Fruit fly (Drosophila melanogaster) whole organism: Measurements from ENCODE around the gene tim.

Experiments
- CG8478 ChIP-seq: fragments of >200 bp; optimal IDR thresholded peaks from 2 replicates; lab custom pipeline; 2018; ENCODE audit warnings: inconsistent platforms
- Dll ChIP-seq: fragments of >200 bp; optimal IDR thresholded peaks from 2 replicates; lab custom pipeline; 2017
- EcR ChIP-seq, 2 experiments: fragments of >200 bp; optimal IDR thresholded peaks; 2 replicates each; lab custom pipeline; 2017; ENCODE audit warnings: missing biosample characterization in 2 of 2, missing genetic modification characterization in 2 of 2, missing genetic modification reagents in 2 of 2
- pan ChIP-seq: fragments of >200 bp; optimal IDR thresholded peaks from 2 replicates; lab custom pipeline; 2017
- psq ChIP-seq: fragments of >200 bp; optimal IDR thresholded peaks from 2 replicates; lab custom pipeline; 2017
- usp ChIP-seq: fragments of >200 bp; optimal IDR thresholded peaks from 2 replicates; lab custom pipeline; 2017; ENCODE audit warnings: missing biosample characterization, missing genetic modification characterization, mixed read lengths

tim gene

dm6 chr2L:3539412-3539743 is 31.5 kb upstream of the tim start:
- TF ChIP-seq EcR (GFP tag; optimal IDR thresholded peaks at IDR 0.05; lab: Kevin White, UChicago) (no peak), pan (lab: Kevin White, UChicago) (no peak), psq (lab: Kevin White, UChicago) (no peak), Dll (no peak), CG8478 (lab: Kevin White, UChicago) (no peak), usp (GFP tag; lab: Kevin White, UChicago) (no peak)

DNA sequence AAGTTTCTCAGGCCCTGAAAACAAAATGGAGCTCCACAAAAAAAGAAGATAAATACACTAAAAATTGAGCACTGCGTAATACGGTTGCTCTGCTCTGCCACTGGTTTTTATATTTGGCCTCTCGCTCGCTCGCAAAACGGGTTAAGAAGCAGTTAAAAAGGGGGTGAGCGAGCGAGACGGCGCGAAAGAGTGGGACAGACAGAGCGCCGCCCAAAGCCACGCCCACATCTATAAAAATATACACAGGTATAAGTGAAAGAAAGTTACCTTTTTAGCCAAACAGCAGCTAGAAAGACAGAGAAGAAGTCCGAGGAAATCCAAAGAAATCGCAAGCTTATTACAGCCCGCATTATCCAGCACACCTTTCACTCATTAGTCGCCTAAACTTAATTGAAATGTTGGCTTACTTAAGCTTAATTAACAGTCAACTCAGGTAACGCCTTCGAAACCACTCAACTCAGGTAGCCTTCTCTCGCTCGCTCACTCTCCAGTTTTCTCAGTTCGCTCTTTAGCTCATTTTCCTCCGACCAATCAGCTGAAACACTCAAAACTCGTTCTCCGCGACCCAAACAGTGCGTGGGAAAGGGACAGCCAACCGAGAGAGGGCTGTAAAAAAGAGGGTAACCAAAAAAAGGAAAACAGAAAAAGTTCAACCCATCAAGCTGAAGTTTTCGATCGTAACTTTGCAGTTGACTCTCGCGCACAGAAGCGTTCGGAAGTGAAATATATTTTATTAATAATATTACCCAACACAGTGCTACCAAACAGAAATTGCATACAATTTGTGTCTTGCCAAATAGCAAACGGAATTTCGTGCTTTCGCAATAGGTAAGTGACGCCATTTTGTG is 30.9 kb upstream of the tim start, which contains the start of gene drm:
TSS of gene drm (plus strand) at position 684 of the 848 bp plus-strand sequence.
- TF ChIP-seq EcR (GFP tag; optimal IDR thresholded peaks at IDR 0.05; lab: Kevin White, UChicago) (no peak), Dll (peak; percentile 64), psq (lab: Kevin White, UChicago) (no peak), CG8478 (lab: Kevin White, UChicago) (peak; percentile 62), usp (GFP tag; lab: Kevin White, UChicago) (no peak)

dm6 chr2L:3534227-3534842 is 26.4 kb upstream of the tim start:
- TF ChIP-seq usp (GFP tag; lab: Kevin White, UChicago) (no peak), Dll (peak; percentile 74)

DNA sequence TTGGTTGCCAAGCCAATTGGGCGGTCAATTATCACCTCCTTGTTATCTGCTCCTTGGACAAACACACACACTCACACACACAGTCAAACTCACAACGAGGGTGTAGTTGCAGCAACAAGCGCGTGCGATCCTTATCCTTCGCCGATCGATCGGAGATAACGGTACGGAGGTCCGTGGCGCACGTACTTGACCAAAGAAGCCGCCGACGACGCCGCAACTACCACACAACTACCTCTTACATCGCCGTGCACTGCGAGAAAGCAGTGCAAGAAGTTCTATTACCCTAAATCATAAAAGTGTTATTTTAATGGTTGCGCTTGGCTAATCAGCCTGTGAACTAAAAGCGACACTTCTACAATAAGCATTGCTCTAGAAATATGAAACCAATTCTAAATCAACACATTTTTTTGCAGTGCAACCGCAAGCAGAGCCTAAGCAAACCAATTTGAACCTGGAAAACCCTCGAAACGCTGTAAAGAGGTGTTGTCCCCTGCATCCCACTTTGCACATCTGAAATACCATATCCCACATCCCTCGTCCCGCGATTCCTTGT is 25.1 kb upstream of the tim start:
- TF ChIP-seq pan (lab: Kevin White, UChicago), result no peak
- TF ChIP-seq EcR (GFP tag; optimal IDR thresholded peaks at IDR 0.05; lab: Kevin White, UChicago), result no peak
- no peak for TF ChIP-seq usp (GFP tag; lab: Kevin White, UChicago)
- TF ChIP-seq CG8478 (lab: Kevin White, UChicago), result no peak
- TF ChIP-seq Dll, result no peak
- TF ChIP-seq psq (lab: Kevin White, UChicago), result no peak

- TF ChIP-seq EcR (GFP tag; optimal IDR thresholded peaks at IDR 0.05; lab: Kevin White, UChicago), result no peak
- no peak for TF ChIP-seq pan (lab: Kevin White, UChicago)
- TF ChIP-seq Dll, result no peak
- TF ChIP-seq CG8478 (lab: Kevin White, UChicago), result no peak
- TF ChIP-seq psq (lab: Kevin White, UChicago), result no peak
- TF ChIP-seq usp (GFP tag; lab: Kevin White, UChicago), result no peak
Measured at dm6 chr2L:3530186-3530832, 22.4 kb upstream of the tim start, which contains the start of the genes Spindly and IFT57. Gene Spindly, minus strand, starts transcription at chr2L:3530317. Gene IFT57, plus strand, starts transcription at chr2L:3530789.

- TF ChIP-seq psq (lab: Kevin White, UChicago), result no peak
- TF ChIP-seq EcR (GFP tag; optimal IDR thresholded peaks at IDR 0.05; lab: Kevin White, UChicago), result no peak
- no peak for TF ChIP-seq Dll
- TF ChIP-seq usp (GFP tag; lab: Kevin White, UChicago), result no peak
- TF ChIP-seq CG8478 (lab: Kevin White, UChicago), result no peak
- TF ChIP-seq pan (lab: Kevin White, UChicago), result no peak
Measured at dm6 chr2L:3524729-3525181, 16.8 kb upstream of the tim start, which contains the start of gene CG8852. Gene CG8852, plus strand, starts transcription at chr2L:3525131.

dm6 chr2L:3523956-3524355 is 16.0 kb upstream of the tim start, which contains the start of gene Sr-CIV:
Gene Sr-CIV, minus strand, starts transcription at chr2L:3524056.
- TF ChIP-seq Dll (no peak), psq (lab: Kevin White, UChicago) (no peak), usp (GFP tag; lab: Kevin White, UChicago) (no peak), CG8478 (lab: Kevin White, UChicago) (no peak), EcR (GFP tag; optimal IDR thresholded peaks at IDR 0.05; lab: Kevin White, UChicago) (no peak), pan (lab: Kevin White, UChicago) (no peak)

DNA sequence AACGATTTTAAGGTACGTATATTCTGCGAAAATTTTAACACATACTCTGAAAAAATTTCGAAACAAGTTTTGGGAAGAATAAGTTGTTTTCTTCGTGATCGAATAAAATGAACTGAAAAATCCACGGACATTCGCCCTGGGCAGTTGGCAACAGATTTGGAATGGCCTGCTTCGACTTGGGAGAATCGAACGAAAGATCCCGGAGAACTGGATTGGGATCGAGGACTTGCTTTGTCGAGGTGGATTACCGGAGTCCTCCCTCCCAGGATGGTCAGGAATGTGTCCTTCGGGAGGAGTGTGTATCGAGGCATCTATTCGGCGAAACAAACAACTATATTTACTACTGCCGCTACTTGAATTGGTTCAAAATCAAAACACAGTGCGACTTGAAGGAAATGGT is 11.6 kb upstream of the tim start, which contains the start of the genes CG3213 and CG8851:
TSS of gene CG3213 (minus strand) at position 101 of the 400 bp plus-strand sequence.
TSS of gene CG8851 (plus strand) at position 127 of the 400 bp plus-strand sequence.
- TF ChIP-seq CG8478 (lab: Kevin White, UChicago), result no peak
- no peak for TF ChIP-seq Dll
- TF ChIP-seq pan (lab: Kevin White, UChicago), result no peak
- TF ChIP-seq usp (GFP tag; lab: Kevin White, UChicago), result no peak
- no peak for TF ChIP-seq psq (lab: Kevin White, UChicago)
- no peak for TF ChIP-seq EcR (GFP tag; optimal IDR thresholded peaks at IDR 0.05; lab: Kevin White, UChicago)

DNA sequence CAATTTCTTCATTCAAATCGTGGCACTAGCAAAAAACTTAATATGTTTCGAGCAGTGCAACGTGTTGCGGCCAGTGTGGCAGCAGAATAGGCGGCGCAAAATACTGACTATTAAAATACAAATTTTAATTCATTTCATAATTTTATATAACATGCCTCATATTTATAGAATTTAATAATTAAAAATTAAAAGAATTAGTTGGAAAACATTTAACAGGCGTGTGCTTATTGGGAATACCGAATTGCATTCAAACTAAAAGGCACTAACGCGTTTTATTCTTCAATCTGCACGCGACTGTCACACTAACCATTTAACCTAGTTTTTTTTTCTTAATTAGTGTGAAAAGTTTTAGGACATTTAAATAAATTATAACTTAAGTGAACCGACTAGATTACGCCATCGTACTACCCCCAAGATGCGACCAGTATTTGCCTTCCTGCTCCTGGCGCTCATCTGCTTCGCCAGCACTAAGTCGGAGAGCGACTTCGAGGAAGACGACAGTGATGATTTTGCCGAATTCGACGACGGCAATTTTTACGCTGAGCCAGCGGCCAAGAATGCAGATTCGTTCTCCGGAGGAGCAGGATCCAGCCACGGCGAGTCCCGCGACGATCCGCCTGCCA is 6.8 kb upstream of the tim start, which contains the start of the genes LeuRS and CG17593:
TSS of gene LeuRS (minus strand) at position 88 of the 623 bp plus-strand sequence.
TSS of gene CG17593 (plus strand) at position 304 of the 623 bp plus-strand sequence.
- no peak for TF ChIP-seq pan (lab: Kevin White, UChicago)
- TF ChIP-seq usp (GFP tag; lab: Kevin White, UChicago), result no peak
- TF ChIP-seq Dll, result no peak
- no peak for TF ChIP-seq EcR (GFP tag; optimal IDR thresholded peaks at IDR 0.05; lab: Kevin White, UChicago)
- no peak for TF ChIP-seq CG8478 (lab: Kevin White, UChicago)
- no peak for TF ChIP-seq psq (lab: Kevin White, UChicago)

DNA sequence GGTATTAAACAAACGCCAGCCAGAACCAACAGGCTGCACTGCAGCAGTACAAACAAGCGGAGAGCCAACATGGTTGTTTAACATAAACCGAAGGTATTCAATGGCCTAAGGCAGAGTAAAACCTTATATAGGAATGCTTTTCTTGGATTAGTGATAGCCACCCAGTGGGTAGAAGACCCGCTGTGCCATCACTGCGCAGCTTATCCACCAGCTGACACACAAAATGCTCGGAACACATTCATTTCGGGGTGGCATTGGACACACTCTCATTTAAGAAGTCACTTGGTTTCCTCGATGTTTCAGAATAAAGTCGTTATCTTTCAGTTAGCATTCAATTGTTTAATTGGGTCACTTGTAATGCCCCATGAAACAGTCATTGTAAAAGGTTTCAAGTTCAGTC is 2.1 kb upstream of the tim start, which contains the start of gene CG31954:
TSS of gene CG31954 (minus strand) at position 101 of the 400 bp plus-strand sequence.
- TF ChIP-seq usp (GFP tag; lab: Kevin White, UChicago) (no peak), psq (lab: Kevin White, UChicago) (no peak), EcR (GFP tag; optimal IDR thresholded peaks at IDR 0.05; lab: Kevin White, UChicago) (no peak)
